Fruit fly (Drosophila melanogaster): ENCODE measurements around the gene CG18404.

Gene CG18404

dm6 chr3R:30222236-30222635 lies 30.7 kb upstream of the CG18404 start (continued):
- TF ChIP-seq bcd (GFP tag; optimal IDR thresholded peaks at IDR 0.05) (no peak), vvl (GFP tag; IDR thresholded peaks at IDR 0.05) (peak; percentile 46; the same call in 1 of the 2 replicates), slp2 (GFP tag; optimal IDR thresholded peaks at IDR 0.05) (no peak), lov (optimal IDR thresholded peaks at IDR 0.05) (no peak), lov (GFP tag; IDR thresholded peaks at IDR 0.05) (0 out of 3 replicates have a peak, but pooled peaks have one; percentile 31), dmrt11E (tag; optimal IDR thresholded peaks at IDR 0.05) (peak; percentile 63), knrl (GFP tag; IDR thresholded peaks at IDR 0.05; ENCODE audit: partially characterized antibody) (no peak), CG10431 (GFP tag; optimal IDR thresholded peaks at IDR 0.05) (no peak), repo (GFP tag; optimal IDR thresholded peaks at IDR 0.05) (no peak), GATAe (GFP tag; conservative IDR thresholded peaks at IDR 0.05) (no peak), Kr (GFP tag; optimal IDR thresholded peaks at IDR 0.05) (no peak), jigr1 (GFP tag; IDR thresholded peaks at IDR 0.05) (no peak), grau (tag; optimal IDR thresholded peaks at IDR 0.05) (peak; percentile 18), CG2116 (GFP tag; optimal IDR thresholded peaks at IDR 0.05) (no peak), sens-2 (GFP tag; IDR thresholded peaks at IDR 0.05) (peak; percentile 65), NK7.1 (GFP tag; optimal IDR thresholded peaks at IDR 0.05) (no peak), Dfd (GFP tag; optimal IDR thresholded peaks at IDR 0.05) (no peak), Med (GFP tag) (no peak), Xbp1 (GFP tag; optimal IDR thresholded peaks at IDR 0.05) (peak; percentile 33), CG8388 (GFP tag; optimal IDR thresholded peaks at IDR 0.05) (peak; percentile 19), PHDP (tag; optimal IDR thresholded peaks at IDR 0.05) (peak; percentile 26), sug (tag; optimal IDR thresholded peaks at IDR 0.05) (no peak), az2 (GFP tag; optimal IDR thresholded peaks at IDR 0.05) (peak; percentile 16), Sry-β (GFP tag; optimal IDR thresholded peaks at IDR 0.05) (peak; percentile 73), CG17328 (GFP tag; IDR thresholded peaks at IDR 0.05) (peak; percentile 52; the same call in 1 of the 2 replicates), pum (GFP tag; optimal IDR thresholded peaks at IDR 0.05) (no peak), CG10462 (GFP tag; optimal IDR thresholded peaks at IDR 0.05) (no peak), CG3281 (GFP tag; optimal IDR thresholded peaks at IDR 0.05) (no peak), Sox100B (GFP tag; optimal IDR thresholded peaks at IDR 0.05) (peak; percentile 8), CG13775 (GFP tag; optimal IDR thresholded peaks at IDR 0.05) (peak; percentile 14), ap (GFP tag; IDR thresholded peaks at IDR 0.05) (no peak), esg (GFP tag; conservative IDR thresholded peaks at IDR 0.05) (0 out of 2 replicates have a peak, but pooled peaks have one; percentile 18), CG10959 (GFP tag; IDR thresholded peaks at IDR 0.05) (peak; percentile 23; the same call in 1 of the 2 replicates), CG18599 (GFP tag; optimal IDR thresholded peaks at IDR 0.05) (peak; percentile 9), Sry-δ (GFP tag; optimal IDR thresholded peaks at IDR 0.05) (no peak), slbo (GFP tag; IDR thresholded peaks at IDR 0.05) (peak; percentile 25; the same call in 1 of the 2 replicates), Oli (tag; optimal IDR thresholded peaks at IDR 0.05) (peak; percentile 28), Myb (GFP tag; optimal IDR thresholded peaks at IDR 0.05) (no peak), CG15479 (GFP tag; optimal IDR thresholded peaks at IDR 0.05) (no peak), nmo (GFP tag; optimal IDR thresholded peaks at IDR 0.05) (peak; percentile 12), psq (GFP tag; optimal IDR thresholded peaks at IDR 0.05) (no peak), H15 (GFP tag; IDR thresholded peaks at IDR 0.05) (0 out of 3 replicates have a peak, but pooled peaks have one; percentile 14), org-1 (GFP tag; optimal IDR thresholded peaks at IDR 0.05) (no peak), prd (optimal IDR thresholded peaks at IDR 0.05) (no peak), prd (GFP tag; IDR thresholded peaks at IDR 0.05) (peak; percentile 71; the same call in 2 of the 3 replicates), Gsc (GFP tag; IDR thresholded peaks at IDR 0.05) (no peak), Hr51 (GFP tag; optimal IDR thresholded peaks at IDR 0.05) (peak in 1 of 2 experiments; percentile 19), otp (GFP tag; IDR thresholded peaks at IDR 0.05) (0 out of 3 replicates have a peak, but pooled peaks have one; percentile 12), CG34376 (GFP tag; optimal IDR thresholded peaks at IDR 0.05) (no peak), mam (GFP tag; optimal IDR thresholded peaks at IDR 0.05) (no peak), Ssrp (tag; optimal IDR thresholded peaks at IDR 0.05) (peak; percentile 18)

Measured in whole organism, embryonic.